Fruit fly (Drosophila melanogaster) whole organism, embryonic: ENCODE measurements around the gene CG15034.

Experiments
- Atf3 ChIP-seq: fragments of 200-800 bp; sonication (Bioruptor generic); optimal IDR thresholded peaks from 3 replicates; lab custom pipeline; 2016; ENCODE audit warnings: missing biosample characterization, missing genetic modification characterization
- CG13424 ChIP-seq: fragments of 200-800 bp; sonication (Bioruptor generic); optimal IDR thresholded peaks from 2 replicates; lab custom pipeline; 2019; ENCODE audit warnings: missing biosample characterization, mild to moderate bottlenecking, missing genetic modification characterization, moderate library complexity
- CG13775 ChIP-seq: fragments of 200-800 bp; sonication (Bioruptor generic); optimal IDR thresholded peaks from 3 replicates; lab custom pipeline; 2017; ENCODE audit warnings: missing biosample characterization, mild to moderate bottlenecking, missing genetic modification characterization
- CG1529 ChIP-seq: fragments of 200-800 bp; sonication (Bioruptor generic); optimal IDR thresholded peaks from 3 replicates; lab custom pipeline; 2018; ENCODE audit warnings: missing biosample characterization, missing genetic modification characterization
- CG15601 ChIP-seq: fragments of 200-800 bp; sonication (Bioruptor generic); optimal IDR thresholded peaks from 3 replicates; lab custom pipeline; 2019; ENCODE audit warnings: missing biosample characterization, mild to moderate bottlenecking, missing genetic modification characterization, moderate library complexity
- CG1602 ChIP-seq: fragments of 200-800 bp; sonication (Bioruptor generic); optimal IDR thresholded peaks from 3 replicates; lab custom pipeline; 2016; ENCODE audit warnings: missing biosample characterization, missing genetic modification characterization
- CG16863 ChIP-seq: fragments of 200-800 bp; sonication (Bioruptor generic); optimal IDR thresholded peaks from 3 replicates; lab custom pipeline; 2016; ENCODE audit warnings: missing biosample characterization, missing genetic modification characterization
- CG17361 ChIP-seq: fragments of 200-800 bp; sonication (Bioruptor generic); IDR thresholded peaks from 3 replicates; pipeline ENCODE4 v1.3.6; 2022; ENCODE audit warnings: missing biosample characterization, missing genetic modification characterization
- CG17385 ChIP-seq: fragments of 200-800 bp; sonication (Bioruptor generic); optimal IDR thresholded peaks from 3 replicates; lab custom pipeline; 2018; ENCODE audit warnings: missing biosample characterization, mild to moderate bottlenecking, missing genetic modification characterization
- CG31224 ChIP-seq: fragments of 200-800 bp; sonication (Bioruptor generic); IDR thresholded peaks from 2 replicates; pipeline ENCODE4 v1.3.6; 2022; ENCODE audit warnings: missing biosample characterization, missing genetic modification characterization
- CG34376 ChIP-seq: fragments of 200-800 bp; sonication (Bioruptor generic); optimal IDR thresholded peaks from 2 replicates; lab custom pipeline; 2018; ENCODE audit warnings: missing biosample characterization, mild to moderate bottlenecking, missing genetic modification characterization
- CG4360 ChIP-seq: fragments of 200-800 bp; sonication (Bioruptor generic); IDR thresholded peaks from 2 replicates; pipeline ENCODE4 v1.3.6; 2022; ENCODE audit warnings: missing biosample characterization, missing genetic modification characterization
- CG4617 ChIP-seq: fragments of 200-800 bp; sonication (Bioruptor generic); optimal IDR thresholded peaks from 3 replicates; lab custom pipeline; 2016; ENCODE audit warnings: missing biosample characterization, missing genetic modification characterization, borderline replicate concordance
- CG6175 ChIP-seq: fragments of 200-800 bp; sonication (Bioruptor generic); IDR thresholded peaks from 3 replicates; pipeline ENCODE4 v1.3.6; 2022; ENCODE audit warnings: missing biosample characterization, missing genetic modification characterization
- CG6765 ChIP-seq: fragments of 200-800 bp; sonication (Bioruptor generic); optimal IDR thresholded peaks from 3 replicates; lab custom pipeline; 2017; ENCODE audit warnings: missing biosample characterization, mild to moderate bottlenecking, missing genetic modification characterization
- CG7372 ChIP-seq: fragments of 200-800 bp; sonication (Bioruptor generic); IDR thresholded peaks from 2 replicates; pipeline ENCODE4 v1.3.6; 2022; ENCODE audit warnings: missing biosample characterization, missing genetic modification characterization
- CG7928 ChIP-seq: fragments of 200-800 bp; sonication (Bioruptor generic); optimal IDR thresholded peaks from 2 replicates; lab custom pipeline; 2017; ENCODE audit warnings: missing biosample characterization, mild to moderate bottlenecking, missing genetic modification characterization
- CG7963 ChIP-seq: fragments of 200-800 bp; sonication (Bioruptor generic); IDR thresholded peaks from 3 replicates; pipeline ENCODE4 v1.3.6; 2022; ENCODE audit warnings: missing biosample characterization, missing genetic modification characterization; ENCODE audit not compliant: partially characterized antibody
- CG7987 ChIP-seq: fragments of 200-800 bp; sonication (Bioruptor generic); optimal IDR thresholded peaks from 2 replicates; lab custom pipeline; 2018; ENCODE audit warnings: missing biosample characterization, mild to moderate bottlenecking, missing genetic modification characterization, moderate library complexity
- CG8359 ChIP-seq: fragments of 200-800 bp; sonication (Bioruptor generic); optimal IDR thresholded peaks from 2 replicates; lab custom pipeline; 2017; ENCODE audit warnings: missing biosample characterization, mild to moderate bottlenecking, missing genetic modification characterization, borderline replicate concordance
- CG8388 ChIP-seq: fragments of 200-800 bp; sonication (Bioruptor generic); optimal IDR thresholded peaks from 2 replicates; lab custom pipeline; 2019; ENCODE audit warnings: missing biosample characterization, mild to moderate bottlenecking, missing genetic modification characterization, moderate library complexity
- CrebB ChIP-seq: fragments of 200-800 bp; sonication (Bioruptor generic); optimal IDR thresholded peaks from 3 replicates; lab custom pipeline; 2018; ENCODE audit warnings: missing biosample characterization, mild to moderate bottlenecking, missing genetic modification characterization
- Dip2 ChIP-seq: fragments of 200-800 bp; sonication (Bioruptor generic); IDR thresholded peaks from 2 replicates; pipeline ENCODE4 v1.3.6; 2022; ENCODE audit warnings: missing biosample characterization, missing genetic modification characterization
- Doc3 ChIP-seq: fragments of 200-800 bp; sonication (Bioruptor generic); IDR thresholded peaks from 3 replicates; pipeline ENCODE4 v1.3.6; 2022; ENCODE audit warnings: missing biosample characterization, missing genetic modification characterization; ENCODE audit not compliant: partially characterized antibody
- Hand ChIP-seq: fragments of 200-800 bp; sonication (Bioruptor generic); optimal IDR thresholded peaks from 2 replicates; lab custom pipeline; 2017; ENCODE audit warnings: mild to moderate bottlenecking, missing biosample characterization, missing genetic modification reagents, missing genetic modification characterization
- Jarid2 ChIP-seq: fragments of 200-800 bp; sonication (Bioruptor generic); optimal IDR thresholded peaks from 3 replicates; lab custom pipeline; 2017; ENCODE audit warnings: mild to moderate bottlenecking, missing biosample characterization, missing genetic modification reagents, missing genetic modification characterization
- MTF-1 ChIP-seq: fragments of 200-800 bp; sonication (Bioruptor generic); optimal IDR thresholded peaks from 2 replicates; lab custom pipeline; 2018; ENCODE audit warnings: missing biosample characterization, mild to moderate bottlenecking, missing genetic modification characterization, borderline replicate concordance
- NC2α ChIP-seq: fragments of 200-800 bp; sonication (Bioruptor generic); optimal IDR thresholded peaks from 2 replicates; lab custom pipeline; 2016; ENCODE audit warnings: missing biosample characterization, missing genetic modification characterization
- Nf-YC ChIP-seq: fragments of 200-800 bp; optimal IDR thresholded peaks from 3 replicates; lab custom pipeline; 2019; ENCODE audit warnings: missing biosample characterization, mild to moderate bottlenecking, missing genetic modification characterization, moderate library complexity
- Usf ChIP-seq: fragments of 200-800 bp; sonication (Bioruptor generic); optimal IDR thresholded peaks from 2 replicates; lab custom pipeline; 2017; ENCODE audit warnings: missing genotype, missing biosample characterization, missing genetic modification characterization
- ap ChIP-seq: fragments of 200-800 bp; sonication (Bioruptor generic); IDR thresholded peaks from 2 replicates; pipeline ENCODE4 v1.3.6; 2022; ENCODE audit warnings: missing biosample characterization, missing genetic modification characterization
- cato ChIP-seq: fragments of 200-800 bp; sonication (Bioruptor generic); optimal IDR thresholded peaks from 2 replicates; lab custom pipeline; 2016; ENCODE audit warnings: missing biosample characterization, missing genetic modification characterization, borderline replicate concordance
- chn ChIP-seq: fragments of 200-800 bp; sonication (Bioruptor generic); optimal IDR thresholded peaks from 2 replicates; lab custom pipeline; 2016; ENCODE audit warnings: missing biosample characterization, missing genetic modification characterization
- da ChIP-seq: fragments of 200-800 bp; sonication (Bioruptor generic); optimal IDR thresholded peaks from 2 replicates; lab custom pipeline; 2016; ENCODE audit warnings: missing biosample characterization, missing genetic modification characterization
- emc ChIP-seq: fragments of 200-800 bp; sonication (Bioruptor generic); optimal IDR thresholded peaks from 2 replicates; lab custom pipeline; 2016; ENCODE audit warnings: missing biosample characterization, missing genetic modification characterization
- fd102C ChIP-seq: fragments of 200-800 bp; sonication (Bioruptor generic); optimal IDR thresholded peaks from 2 replicates; lab custom pipeline; 2018; ENCODE audit warnings: missing biosample characterization, mild to moderate bottlenecking, missing genetic modification characterization, moderate library complexity
- gro ChIP-seq: fragments of 200-800 bp; sonication (Bioruptor generic); optimal IDR thresholded peaks from 2 replicates; lab custom pipeline; 2016; ENCODE audit warnings: missing biosample characterization, missing genetic modification characterization
- lmd ChIP-seq: fragments of 200-800 bp; sonication (Bioruptor generic); IDR thresholded peaks from 2 replicates; pipeline ENCODE4 v1.3.6; 2022; ENCODE audit warnings: missing biosample characterization, missing genetic modification characterization
- maf-S ChIP-seq: fragments of 200-800 bp; sonication (Bioruptor generic); optimal IDR thresholded peaks from 2 replicates; lab custom pipeline; 2016; ENCODE audit warnings: missing biosample characterization, missing genetic modification characterization
- mirr ChIP-seq: fragments of 200-800 bp; sonication (Bioruptor generic); optimal IDR thresholded peaks from 3 replicates; lab custom pipeline; 2018; ENCODE audit warnings: missing biosample characterization, mild to moderate bottlenecking, missing genetic modification characterization
- onecut ChIP-seq: fragments of 200-800 bp; sonication (Bioruptor generic); IDR thresholded peaks from 2 replicates; pipeline ENCODE4 v1.3.6; 2022; ENCODE audit warnings: missing biosample characterization, missing genetic modification characterization
- otp ChIP-seq: fragments of 200-800 bp; sonication (Bioruptor generic); IDR thresholded peaks from 3 replicates; pipeline ENCODE4, ENCODE4 v1.3.6; 2022; ENCODE audit warnings: missing biosample characterization, missing genetic modification characterization
- pan ChIP-seq, 4 experiments: fragments of >200 bp in 3 of 4; fragments of 200-800 bp in 1 of 4; sonication (Bioruptor generic) in 1 of 4; optimal IDR thresholded peaks in 3 of 4; IDR thresholded peaks in 1 of 4; 2 replicates each; pipeline versions ENCODE4 v1.3.6 to Lab custom; 2017 to 2022; ENCODE audit warnings: missing biosample characterization in 2 of 4, missing genetic modification characterization in 2 of 4, mixed read lengths in 1 of 4
- prd ChIP-seq, 3 experiments: fragments of >200 bp in 2 of 3; fragments of 200-800 bp in 1 of 3; sonication (Bioruptor generic) in 1 of 3; optimal IDR thresholded peaks in 2 of 3; IDR thresholded peaks in 1 of 3; 2 replicates in 2 of 3; 3 replicates in 1 of 3; pipeline versions ENCODE4 v1.3.6 to Lab custom; 2017 to 2022; ENCODE audit warnings: missing biosample characterization in 1 of 3, missing genetic modification characterization in 1 of 3
- row ChIP-seq: fragments of 200-800 bp; sonication (Bioruptor generic); IDR thresholded peaks from 3 replicates; pipeline ENCODE4 v1.3.6; 2022; ENCODE audit warnings: missing biosample characterization, missing genetic modification characterization
- sr ChIP-seq: fragments of 200-800 bp; sonication (Bioruptor generic); IDR thresholded peaks from 3 replicates; pipeline ENCODE4 v1.3.6; 2022; ENCODE audit warnings: missing biosample characterization, missing genetic modification characterization
- ssp ChIP-seq: fragments of 200-800 bp; sonication (Bioruptor generic); IDR thresholded peaks from 2 replicates; pipeline ENCODE4 v1.3.6; 2022; ENCODE audit warnings: missing biosample characterization, missing genetic modification characterization

CG15034 gene

DNA sequence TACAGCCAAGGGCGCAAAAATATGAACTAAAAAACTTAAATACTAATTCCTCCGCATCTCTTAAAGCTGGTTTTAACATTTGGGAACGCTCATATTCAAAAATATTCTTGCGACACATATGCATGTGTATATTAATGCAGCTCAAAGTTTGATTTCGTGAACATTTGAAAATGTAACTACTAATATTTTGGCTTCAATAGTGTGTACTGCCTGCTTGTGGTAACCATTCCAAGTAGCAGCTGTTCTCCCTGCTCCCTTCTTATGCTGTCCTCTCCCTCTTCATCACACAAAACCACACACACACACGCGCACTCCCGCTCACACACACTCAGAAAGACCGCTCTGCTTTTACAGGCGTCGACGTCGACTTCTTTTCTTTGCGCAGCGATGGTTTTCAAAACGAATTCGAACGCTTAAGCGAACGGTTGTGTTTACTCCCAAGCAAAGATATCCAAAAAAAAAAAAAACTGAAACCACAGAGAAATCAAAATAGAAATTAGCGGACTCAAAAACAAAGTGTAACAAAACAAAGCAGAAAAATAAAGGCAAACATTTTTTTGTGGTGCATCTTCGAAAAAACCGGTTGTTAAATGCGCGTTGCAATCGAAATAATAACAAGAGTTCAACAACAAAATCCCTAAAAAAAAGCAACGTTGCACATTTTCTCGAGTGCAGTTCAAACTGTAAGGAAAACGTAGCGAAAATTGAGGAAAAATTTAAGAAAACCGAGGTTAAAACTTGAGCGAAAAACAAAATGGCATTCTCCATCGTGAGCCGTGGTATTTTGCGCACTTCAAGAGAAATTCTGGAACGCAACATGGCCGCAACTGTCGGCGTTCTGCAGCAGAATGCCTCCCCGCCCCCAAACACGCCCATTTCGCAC is 10.1 kb downstream of the CG15034 start, which contains the start of gene CBP (continued):
- peak; percentile 97 for TF ChIP-seq otp (GFP tag; lab: Robert Waterston, UW)
- TF ChIP-seq CG7963 (GFP tag; lab: Robert Waterston, UW), result no peak
- peak; percentile 92 for TF ChIP-seq CG17361 (GFP tag; lab: Robert Waterston, UW)
- TF ChIP-seq CrebB (tag; lab: Kevin White, UChicago), result peak; percentile 97
- peak; percentile 97 for TF ChIP-seq da (GFP tag; lab: Kevin White, UChicago)
- peak; percentile 94 for TF ChIP-seq CG7987 (GFP tag; lab: Kevin White, UChicago)
- TF ChIP-seq sr, result peak; percentile 91; the same call in 2 of the 3 replicates
- TF ChIP-seq Dip2, result peak; percentile 35; the same call in 1 of the 2 replicates
- peak; percentile 98 for TF ChIP-seq chn
- TF ChIP-seq CG1602 (GFP tag; lab: Kevin White, UChicago), result peak; percentile 98
- peak; percentile 87 for TF ChIP-seq Jarid2 (GFP tag; lab: Kevin White, UChicago)
- peak; percentile 95 for TF ChIP-seq row (GFP tag; lab: Robert Waterston, UW)
- TF ChIP-seq CG7928 (GFP tag; lab: Kevin White, UChicago), result peak; percentile 74
- TF ChIP-seq Nf-YC (tag; lab: Kevin White, UChicago), result peak; percentile 87
- TF ChIP-seq CG31224 (GFP tag; lab: Robert Waterston, UW), result peak; percentile 89
- TF ChIP-seq gro (GFP tag; lab: Kevin White, UChicago), result peak; percentile 94
- TF ChIP-seq CG4360 (GFP tag; lab: Robert Waterston, UW), result peak; percentile 75
- TF ChIP-seq CG8388 (GFP tag; lab: Kevin White, UChicago), result peak; percentile 98
- TF ChIP-seq emc, result peak; percentile 92
- peak; percentile 82; the same call in 2 of the 3 replicates for TF ChIP-seq CG6175 (GFP tag; lab: Robert Waterston, UW)
- peak; percentile 95 for TF ChIP-seq CG8359 (GFP tag; lab: Kevin White, UChicago)
- TF ChIP-seq mirr (GFP tag; lab: Kevin White, UChicago), result peak; percentile 92
- peak; percentile 97 for TF ChIP-seq CG13775 (GFP tag; lab: Kevin White, UChicago)
- peak; percentile 90 for TF ChIP-seq CG7372 (GFP tag; lab: Robert Waterston, UW)
- TF ChIP-seq Hand (GFP tag; lab: Kevin White, UChicago), result peak; percentile 95
- peak; percentile 96 for TF ChIP-seq lmd
- peak; percentile 96 for TF ChIP-seq NC2α (GFP tag; lab: Kevin White, UChicago)
- TF ChIP-seq CG13424 (tag; lab: Kevin White, UChicago), result peak; percentile 98
- peak; percentile 96 for TF ChIP-seq cato
- TF ChIP-seq CG6765, result peak; percentile 92
- peak; percentile 97 for TF ChIP-seq CG17385
- TF ChIP-seq Usf (GFP tag; lab: Kevin White, UChicago), result peak; percentile 95
- TF ChIP-seq CG15601, result peak; percentile 98
- peak; percentile 86 for TF ChIP-seq ssp (GFP tag; lab: Robert Waterston, UW)
- peak; percentile 96 for TF ChIP-seq Atf3 (GFP tag; lab: Kevin White, UChicago)
- peak; percentile 96 for TF ChIP-seq onecut (GFP tag; lab: Robert Waterston, UW)
- TF ChIP-seq maf-S (GFP tag; lab: Kevin White, UChicago), result peak; percentile 96
- TF ChIP-seq pan (optimal IDR thresholded peaks at IDR 0.05; lab: Kevin White, UChicago), result no peak
- peak in 1 of 2 experiments; percentile 96 for TF ChIP-seq pan (GFP tag; optimal IDR thresholded peaks at IDR 0.05 in 1 of 2, IDR thresholded peaks at IDR 0.05 in 1 of 2)
- TF ChIP-seq prd (optimal IDR thresholded peaks at IDR 0.05; lab: Kevin White, UChicago), result no peak
- TF ChIP-seq prd (GFP tag; IDR thresholded peaks at IDR 0.05; lab: Robert Waterston, UW), result peak; percentile 97
- peak; percentile 97 for TF ChIP-seq CG1529 (GFP tag; lab: Kevin White, UChicago)
- TF ChIP-seq fd102C (GFP tag; lab: Kevin White, UChicago), result peak; percentile 94
- TF ChIP-seq ap (GFP tag; lab: Robert Waterston, UW), result peak; percentile 93
- peak; percentile 91 for TF ChIP-seq CG34376 (GFP tag; lab: Kevin White, UChicago)
- peak; percentile 95 for TF ChIP-seq MTF-1
- peak; percentile 95 for TF ChIP-seq CG4617
- TF ChIP-seq Doc3 (GFP tag; lab: Robert Waterston, UW), result no peak
- TF ChIP-seq CG16863, result peak; percentile 98
